Worm (Caenorhabditis elegans) whole organism, L2 larva: Measurements from ENCODE around the gene bath-1.
"Not testable (repeated sequence)": the region's sequence is repeated elsewhere in the genome, so short reads cannot be mapped to it uniquely, and the experiment has no call there.

Source experiments
- ama-1 ChIP-seq: fragments of 150-350 bp; optimal IDR thresholded peaks from 2 replicates; lab custom pipeline; 2018; ENCODE audit warnings: inconsistent platforms
- blmp-1 ChIP-seq: sonication (generic microtip); optimal IDR thresholded peaks from 2 replicates; lab custom pipeline; 2017; ENCODE audit warnings: missing genetic modification characterization, mild to moderate bottlenecking, missing compliant biosample characterization, antibody characterized with exemption, moderate library complexity; ENCODE audit not compliant: insufficient read depth
- ceh-82 ChIP-seq: fragments of 150-350 bp; optimal IDR thresholded peaks from 2 replicates; lab custom pipeline; 2014; ENCODE audit warnings: missing biosample characterization, missing genetic modification characterization
- elt-3 ChIP-seq: sonication (generic microtip); optimal IDR thresholded peaks from 2 replicates; lab custom pipeline; 2017; ENCODE audit warnings: missing biosample characterization, missing genetic modification characterization
- gmeb-1 ChIP-seq: fragments of 150-350 bp; optimal IDR thresholded peaks from 2 replicates; lab custom pipeline; 2014; ENCODE audit warnings: missing biosample characterization, missing genetic modification characterization
- lsy-2 ChIP-seq, 2 experiments: fragments of 150-350 bp in 1 of 2; sonication (generic microtip) in 1 of 2; optimal IDR thresholded peaks; 2 replicates each; lab custom pipeline; 2014 to 2017; ENCODE audit warnings: missing biosample characterization in 2 of 2, missing genetic modification characterization in 2 of 2
- nhr-12 ChIP-seq: fragments of 150-350 bp; optimal IDR thresholded peaks from 2 replicates; lab custom pipeline; 2014; ENCODE audit warnings: missing biosample characterization, missing genetic modification characterization
- nhr-237 ChIP-seq: fragments of 150-350 bp; optimal IDR thresholded peaks from 2 replicates; lab custom pipeline; 2014; ENCODE audit warnings: missing biosample characterization, missing genetic modification characterization
- nhr-77 ChIP-seq: fragments of 150-350 bp; optimal IDR thresholded peaks from 2 replicates; lab custom pipeline; 2014; ENCODE audit warnings: missing biosample characterization, missing genetic modification characterization
- sma-9 ChIP-seq, 2 experiments: fragments of 150-350 bp in 1 of 2; sonication (generic microtip) in 1 of 2; optimal IDR thresholded peaks; 2 replicates each; lab custom pipeline; 2014 to 2016; ENCODE audit warnings: missing genetic modification characterization in 2 of 2, mild to moderate bottlenecking in 1 of 2, missing biosample characterization in 1 of 2, missing compliant biosample characterization in 1 of 2, missing genetic modification reagents in 1 of 2, moderate library complexity in 1 of 2
- unc-55 ChIP-seq: fragments of 150-350 bp; sonication (generic microtip); optimal IDR thresholded peaks from 3 replicates; lab custom pipeline; 2014; ENCODE audit warnings: missing biosample characterization, missing genetic modification reagents, missing genetic modification characterization
- ztf-4 ChIP-seq: fragments of 150-350 bp; optimal IDR thresholded peaks from 2 replicates; lab custom pipeline; 2014; ENCODE audit warnings: missing biosample characterization, missing genetic modification characterization

- TF ChIP-seq nhr-12; blmp-1 (tag; lab: Kevin White, UChicago); nhr-77 (tag; lab: Kevin White, UChicago); lsy-2 (tag; optimal IDR thresholded peaks at IDR 0.05; lab: Kevin White, UChicago); ztf-4 (tag; lab: Kevin White, UChicago); elt-3; ceh-82 (tag; lab: Kevin White, UChicago); nhr-237 (tag; lab: Kevin White, UChicago); sma-9 (GFP tag; optimal IDR thresholded peaks at IDR 0.05; lab: Kevin White, UChicago); sma-9 (tag; optimal IDR thresholded peaks at IDR 0.05; lab: Kevin White, UChicago); ama-1: not testable (repeated sequence)
- TF ChIP-seq gmeb-1 (peak; percentile 78), unc-55 (GFP tag; lab: Kevin White, UChicago) (peak; percentile 4)
Measured at ce11 chrII:2032282-2032681, 3.7 kb upstream of the bath-1 start, which contains the start of gene btb-4.
